Fruit fly (Drosophila melanogaster): ENCODE data around the gene Pgk.

The Pgk gene

DNA sequence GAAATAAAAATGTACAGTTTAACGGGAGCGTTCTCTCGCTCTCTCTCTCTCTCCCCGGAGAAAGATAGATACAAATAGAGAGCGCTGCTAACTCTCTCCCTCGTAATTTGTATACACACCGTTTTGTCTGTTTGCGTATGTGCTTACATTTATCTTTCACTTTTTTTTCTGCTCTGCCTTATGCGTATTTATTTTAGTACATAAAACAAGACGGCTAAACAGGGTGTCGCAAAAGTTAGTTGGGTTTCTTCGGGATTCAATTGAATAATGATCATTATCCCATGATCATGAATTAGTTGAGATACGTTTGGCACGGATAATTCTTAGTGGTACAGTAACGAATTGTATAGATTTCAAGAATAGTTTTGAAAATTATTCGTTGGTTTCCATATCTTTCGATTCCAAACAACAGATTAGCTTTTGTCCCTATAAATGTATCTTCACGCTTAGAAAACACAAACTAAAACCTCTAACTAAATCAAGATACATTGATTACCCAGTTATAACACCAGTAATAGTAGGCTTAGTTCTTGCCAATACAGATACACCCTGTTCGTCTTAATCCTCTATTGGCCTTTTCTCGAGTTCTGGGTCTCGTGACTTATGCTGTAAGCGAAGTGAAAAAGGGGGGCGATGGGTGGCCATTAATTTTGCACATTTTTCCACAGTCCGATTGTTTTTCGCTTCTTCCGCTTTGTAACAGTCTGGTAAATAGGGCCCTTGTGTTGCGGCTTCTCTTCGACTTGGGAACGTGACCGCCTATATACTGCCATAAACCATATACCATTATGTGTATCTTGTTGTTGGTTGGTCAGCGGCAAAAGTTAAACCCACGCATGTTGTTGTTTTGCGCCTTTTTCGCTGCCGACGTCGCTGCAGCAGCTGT is 1.8 kb upstream of the Pgk start (continued):
- no peak for TF ChIP-seq Lpt (GFP tag; optimal IDR thresholded peaks at IDR 0.05)
- TF ChIP-seq CG13424 (tag; optimal IDR thresholded peaks at IDR 0.05): peak; percentile 87
- TF ChIP-seq gem (tag; optimal IDR thresholded peaks at IDR 0.05): peak; percentile 88
- TF ChIP-seq ATbp (GFP tag; optimal IDR thresholded peaks at IDR 0.05): peak; percentile 91
- TF ChIP-seq scrt (GFP tag; optimal IDR thresholded peaks at IDR 0.05): peak; percentile 76
- peak in 1 of 2 experiments; percentile 67 for TF ChIP-seq tll (GFP tag; optimal IDR thresholded peaks at IDR 0.05)
- no peak for TF ChIP-seq sim (GFP tag; IDR thresholded peaks at IDR 0.05)
- peak; percentile 81 for TF ChIP-seq CG5180 (GFP tag; optimal IDR thresholded peaks at IDR 0.05)
- no peak for TF ChIP-seq ro (GFP tag; IDR thresholded peaks at IDR 0.05)
- TF ChIP-seq jigr1 (GFP tag; IDR thresholded peaks at IDR 0.05): no peak
- TF ChIP-seq Abd-B (GFP tag; optimal IDR thresholded peaks at IDR 0.05): peak; percentile 57
- TF ChIP-seq Scr (GFP tag; IDR thresholded peaks at IDR 0.05; ENCODE audit: partially characterized antibody): no peak
- TF ChIP-seq gcm (GFP tag; optimal IDR thresholded peaks at IDR 0.05): peak; percentile 75
- no peak for TF ChIP-seq seq (GFP tag; IDR thresholded peaks at IDR 0.05)
- peak; percentile 50 for TF ChIP-seq mirr (GFP tag; optimal IDR thresholded peaks at IDR 0.05)
- peak; percentile 59 for TF ChIP-seq tio (GFP tag; optimal IDR thresholded peaks at IDR 0.05)
- no peak for TF ChIP-seq CG5953 (GFP tag; IDR thresholded peaks at IDR 0.05)
- TF ChIP-seq ato (GFP tag; IDR thresholded peaks at IDR 0.05; ENCODE audit: partially characterized antibody): no peak
- peak; percentile 5 to 90 for TF ChIP-seq Hr51 (GFP tag; optimal IDR thresholded peaks at IDR 0.05)
- TF ChIP-seq sob (GFP tag; IDR thresholded peaks at IDR 0.05): no peak
- TF ChIP-seq CG4820 (GFP tag; optimal IDR thresholded peaks at IDR 0.05): peak; percentile 65
- peak; percentile 76 for TF ChIP-seq Ssrp (tag; optimal IDR thresholded peaks at IDR 0.05)
- peak; percentile 73 for TF ChIP-seq Fer2 (tag; optimal IDR thresholded peaks at IDR 0.05)
- peak; percentile 50 for TF ChIP-seq Hr3 (GFP tag; optimal IDR thresholded peaks at IDR 0.05)
- no peak for TF ChIP-seq ranshi (GFP tag; IDR thresholded peaks at IDR 0.05)
- no peak for TF ChIP-seq Aef1 (GFP tag; IDR thresholded peaks at IDR 0.05)
- TF ChIP-seq emc (GFP tag; optimal IDR thresholded peaks at IDR 0.05): peak; percentile 62
- TF ChIP-seq fu2 (GFP tag; optimal IDR thresholded peaks at IDR 0.05): peak; percentile 64
- peak; percentile 90 for TF ChIP-seq yki (optimal IDR thresholded peaks at IDR 0.05)
- TF ChIP-seq odd (GFP tag; optimal IDR thresholded peaks at IDR 0.05): peak; percentile 81
- peak; percentile 85 for TF ChIP-seq NfI (GFP tag; optimal IDR thresholded peaks at IDR 0.05)
- TF ChIP-seq MBD-R2 (GFP tag; IDR thresholded peaks at IDR 0.05): no peak
- peak; percentile 68 for TF ChIP-seq CG7928 (GFP tag; optimal IDR thresholded peaks at IDR 0.05)
- TF ChIP-seq CG10321 (GFP tag; IDR thresholded peaks at IDR 0.05): no peak
- TF ChIP-seq Elba2 (GFP tag; optimal IDR thresholded peaks at IDR 0.05): no peak
- TF ChIP-seq CG31224 (GFP tag; IDR thresholded peaks at IDR 0.05): no peak
- TF ChIP-seq hth (optimal IDR thresholded peaks at IDR 0.05): no peak
- TF ChIP-seq B-H2 (GFP tag; optimal IDR thresholded peaks at IDR 0.05): peak; percentile 65
- TF ChIP-seq nerfin-2 (GFP tag; IDR thresholded peaks at IDR 0.05; ENCODE audit: partially characterized antibody): no peak
- TF ChIP-seq pb (GFP tag; optimal IDR thresholded peaks at IDR 0.05): peak; percentile 70
- 0 out of 4 replicates have a peak, but pooled peaks have one; percentile 1 for TF ChIP-seq Gug (GFP tag; IDR thresholded peaks at IDR 0.05)
- TF ChIP-seq CG13775 (GFP tag; optimal IDR thresholded peaks at IDR 0.05): peak; percentile 77
- TF ChIP-seq grn (GFP tag; optimal IDR thresholded peaks at IDR 0.05): peak; percentile 50
- no peak for TF ChIP-seq Doc3 (GFP tag; IDR thresholded peaks at IDR 0.05; ENCODE audit: partially characterized antibody)
- no peak for TF ChIP-seq Rx (GFP tag; IDR thresholded peaks at IDR 0.05)
- peak; percentile 61; the same call in 1 of the 2 replicates for TF ChIP-seq onecut (GFP tag; IDR thresholded peaks at IDR 0.05)
- TF ChIP-seq wor (GFP tag; IDR thresholded peaks at IDR 0.05): no peak
- peak; percentile 1 for TF ChIP-seq gcm2 (GFP tag; optimal IDR thresholded peaks at IDR 0.05)
- peak; percentile 31 for TF ChIP-seq eyg (GFP tag; optimal IDR thresholded peaks at IDR 0.05)
